Fruit fly (Drosophila melanogaster) whole organism, embryonic: ENCODE results near the gene Rab6.
A peak's percentile ranks its signal among the peaks of the same experiment; 100 is the strongest.

Source experiments
- B-H2 ChIP-seq: fragments of 200-800 bp; sonication (Bioruptor generic); optimal IDR thresholded peaks from 2 replicates; lab custom pipeline; 2018; ENCODE audit warnings: missing biosample characterization, mild to moderate bottlenecking, missing genetic modification characterization
- CG10366 ChIP-seq: fragments of 200-800 bp; sonication (Bioruptor generic); IDR thresholded peaks from 2 replicates; pipeline ENCODE4 v1.3.6; 2022; ENCODE audit warnings: missing biosample characterization, missing genetic modification characterization
- CG12155 ChIP-seq: fragments of 200-800 bp; sonication (Bioruptor generic); optimal IDR thresholded peaks from 3 replicates; lab custom pipeline; 2016; ENCODE audit warnings: missing biosample characterization, missing genetic modification characterization
- CG12299 ChIP-seq: fragments of 200-800 bp; sonication (Bioruptor generic); optimal IDR thresholded peaks from 2 replicates; lab custom pipeline; 2018; ENCODE audit warnings: missing biosample characterization, mild to moderate bottlenecking, missing genetic modification characterization
- CG1529 ChIP-seq: fragments of 200-800 bp; sonication (Bioruptor generic); optimal IDR thresholded peaks from 3 replicates; lab custom pipeline; 2018; ENCODE audit warnings: missing biosample characterization, missing genetic modification characterization
- CG17385 ChIP-seq: fragments of 200-800 bp; sonication (Bioruptor generic); optimal IDR thresholded peaks from 3 replicates; lab custom pipeline; 2018; ENCODE audit warnings: missing biosample characterization, mild to moderate bottlenecking, missing genetic modification characterization
- CG18262 ChIP-seq: fragments of 200-800 bp; optimal IDR thresholded peaks from 3 replicates; lab custom pipeline; 2019; ENCODE audit warnings: missing biosample characterization, mild to moderate bottlenecking, missing genetic modification characterization, moderate library complexity
- CG1832 ChIP-seq: fragments of 200-800 bp; sonication (Bioruptor generic); optimal IDR thresholded peaks from 2 replicates; lab custom pipeline; 2017; ENCODE audit warnings: missing biosample characterization, mild to moderate bottlenecking, missing genetic modification characterization, inconsistent platforms
- CG2129 ChIP-seq: fragments of 200-800 bp; sonication (Bioruptor generic); IDR thresholded peaks from 2 replicates; pipeline ENCODE4 v1.3.6; 2022; ENCODE audit warnings: missing biosample characterization, missing genetic modification characterization; ENCODE audit not compliant: partially characterized antibody
- CG3065 ChIP-seq: fragments of 200-800 bp; sonication (Bioruptor generic); optimal IDR thresholded peaks from 2 replicates; lab custom pipeline; 2016; ENCODE audit warnings: missing biosample characterization, missing genetic modification characterization
- CG4424 ChIP-seq: fragments of 200-800 bp; sonication (Bioruptor generic); optimal IDR thresholded peaks from 3 replicates; lab custom pipeline; 2016; ENCODE audit warnings: missing biosample characterization, missing genetic modification characterization
- CG4617 ChIP-seq: fragments of 200-800 bp; sonication (Bioruptor generic); optimal IDR thresholded peaks from 3 replicates; lab custom pipeline; 2016; ENCODE audit warnings: missing biosample characterization, missing genetic modification characterization, borderline replicate concordance
- CG6272 ChIP-seq: fragments of 200-800 bp; sonication (Bioruptor generic); IDR thresholded peaks from 2 replicates; pipeline ENCODE4 v1.3.6; 2022; ENCODE audit warnings: missing biosample characterization, missing genetic modification characterization
- CG8359 ChIP-seq: fragments of 200-800 bp; sonication (Bioruptor generic); optimal IDR thresholded peaks from 2 replicates; lab custom pipeline; 2017; ENCODE audit warnings: missing biosample characterization, mild to moderate bottlenecking, missing genetic modification characterization, borderline replicate concordance
- Camta ChIP-seq: fragments of 200-800 bp; sonication (Bioruptor generic); optimal IDR thresholded peaks from 2 replicates; lab custom pipeline; 2016; ENCODE audit warnings: missing biosample characterization, missing genetic modification characterization
- CoRest ChIP-seq: fragments of 200-800 bp; sonication (Bioruptor generic); optimal IDR thresholded peaks from 3 replicates; lab custom pipeline; 2018; ENCODE audit warnings: missing biosample characterization, mild to moderate bottlenecking, missing genetic modification characterization, moderate library complexity
- D ChIP-seq, 2 experiments: fragments of 200-800 bp in 1 of 2; fragments of >200 bp in 1 of 2; sonication (Bioruptor generic) in 1 of 2; optimal IDR thresholded peaks; 2 replicates in 1 of 2; 3 replicates in 1 of 2; lab custom pipeline; 2017; ENCODE audit warnings: mild to moderate bottlenecking in 1 of 2, missing biosample characterization in 1 of 2, missing genetic modification characterization in 1 of 2, missing genetic modification reagents in 1 of 2
- Dp ChIP-seq: fragments of 200-800 bp; sonication (Bioruptor generic); optimal IDR thresholded peaks from 2 replicates; lab custom pipeline; 2018; ENCODE audit warnings: missing biosample characterization, mild to moderate bottlenecking, missing genetic modification characterization, moderate library complexity
- Dref ChIP-seq: fragments of 200-800 bp; sonication (Bioruptor generic); IDR thresholded peaks from 2 replicates; pipeline ENCODE4 v1.3.6; 2022; ENCODE audit warnings: missing biosample characterization, missing genetic modification characterization
- Hmr ChIP-seq: fragments of 200-800 bp; sonication (Bioruptor generic); optimal IDR thresholded peaks from 3 replicates; lab custom pipeline; 2017; ENCODE audit warnings: mild to moderate bottlenecking, missing biosample characterization, missing genetic modification reagents, missing genetic modification characterization
- Hmx ChIP-seq: fragments of 200-800 bp; sonication (Bioruptor generic); optimal IDR thresholded peaks from 2 replicates; lab custom pipeline; 2016; ENCODE audit warnings: missing biosample characterization, missing genetic modification characterization
- Ptx1 ChIP-seq: fragments of 200-800 bp; sonication (Bioruptor generic); IDR thresholded peaks from 2 replicates; pipeline ENCODE4 v1.3.6; 2022; ENCODE audit warnings: missing biosample characterization, missing genetic modification characterization
- Spps ChIP-seq: fragments of 200-800 bp; sonication (Bioruptor generic); optimal IDR thresholded peaks from 2 replicates; lab custom pipeline; 2018; ENCODE audit warnings: missing biosample characterization, mild to moderate bottlenecking, missing genetic modification characterization
- Sry-δ ChIP-seq: fragments of 200-800 bp; sonication (Bioruptor generic); optimal IDR thresholded peaks from 2 replicates; lab custom pipeline; 2016; ENCODE audit warnings: missing biosample characterization, missing genetic modification characterization
- Tbp ChIP-seq: fragments of >200 bp; optimal IDR thresholded peaks from 2 replicates; lab custom pipeline; 2018; ENCODE audit warnings: missing biosample characterization, missing genetic modification characterization
- amos ChIP-seq: fragments of 200-800 bp; sonication (Bioruptor generic); IDR thresholded peaks from 2 replicates; pipeline ENCODE4 v1.3.6; 2022; ENCODE audit warnings: missing biosample characterization, missing genetic modification characterization; ENCODE audit not compliant: partially characterized antibody
- ap ChIP-seq: fragments of 200-800 bp; sonication (Bioruptor generic); IDR thresholded peaks from 2 replicates; pipeline ENCODE4 v1.3.6; 2022; ENCODE audit warnings: missing biosample characterization, missing genetic modification characterization
- chm ChIP-seq: fragments of 200-800 bp; sonication (Bioruptor generic); IDR thresholded peaks from 2 replicates; pipeline ENCODE4 v1.3.6; 2022; ENCODE audit warnings: missing biosample characterization, missing genetic modification characterization
- danr ChIP-seq: fragments of 200-800 bp; sonication (Bioruptor generic); IDR thresholded peaks from 2 replicates; pipeline ENCODE4 v1.3.6; 2022; ENCODE audit warnings: missing biosample characterization, missing genetic modification characterization
- disco-r ChIP-seq: fragments of 200-800 bp; sonication (Bioruptor generic); optimal IDR thresholded peaks from 2 replicates; lab custom pipeline; 2016; ENCODE audit warnings: missing biosample characterization, missing genetic modification characterization
- dysf ChIP-seq: fragments of 200-800 bp; sonication (Bioruptor generic); IDR thresholded peaks from 3 replicates; pipeline ENCODE4 v1.3.6; 2022; ENCODE audit warnings: missing biosample characterization, missing genetic modification characterization
- ewg ChIP-seq: fragments of 200-800 bp; sonication (Bioruptor generic); optimal IDR thresholded peaks from 3 replicates; lab custom pipeline; 2017; ENCODE audit warnings: mild to moderate bottlenecking, missing biosample characterization, missing genetic modification reagents, missing genetic modification characterization
- fru ChIP-seq: fragments of >200 bp; optimal IDR thresholded peaks from 2 replicates; lab custom pipeline; 2017
- gcm2 ChIP-seq: fragments of 200-800 bp; sonication (Bioruptor generic); optimal IDR thresholded peaks from 2 replicates; lab custom pipeline; 2016; ENCODE audit warnings: missing biosample characterization, missing genetic modification characterization
- gsb-n ChIP-seq: fragments of 200-800 bp; sonication (Bioruptor generic); optimal IDR thresholded peaks from 3 replicates; lab custom pipeline; 2018; ENCODE audit warnings: missing biosample characterization, mild to moderate bottlenecking, missing genetic modification characterization
- ham ChIP-seq: fragments of 200-800 bp; sonication (Bioruptor generic); IDR thresholded peaks from 2 replicates; pipeline ENCODE4 v1.3.6; 2022; ENCODE audit warnings: missing biosample characterization, missing genetic modification characterization
- hth ChIP-seq: fragments of >200 bp; optimal IDR thresholded peaks from 2 replicates; lab custom pipeline; 2017; ENCODE audit warnings: inconsistent platforms
- lab ChIP-seq: fragments of 200-800 bp; sonication (Bioruptor generic); optimal IDR thresholded peaks from 3 replicates; lab custom pipeline; 2017; ENCODE audit warnings: missing biosample characterization, missing genetic modification characterization, mild to moderate bottlenecking, moderate library complexity, missing genetic modification reagents
- lmd ChIP-seq: fragments of 200-800 bp; sonication (Bioruptor generic); IDR thresholded peaks from 2 replicates; pipeline ENCODE4 v1.3.6; 2022; ENCODE audit warnings: missing biosample characterization, missing genetic modification characterization
- luna ChIP-seq: fragments of 200-800 bp; sonication (Bioruptor generic); optimal IDR thresholded peaks from 2 replicates; lab custom pipeline; 2016; ENCODE audit warnings: missing biosample characterization, missing genetic modification characterization
- nau ChIP-seq: fragments of 200-800 bp; sonication (Bioruptor generic); optimal IDR thresholded peaks from 3 replicates; lab custom pipeline; 2017; ENCODE audit warnings: missing biosample characterization, mild to moderate bottlenecking, missing genetic modification characterization, missing genetic modification reagents
- nerfin-2 ChIP-seq: fragments of 200-800 bp; sonication (Bioruptor generic); IDR thresholded peaks from 2 replicates; pipeline ENCODE4 v1.3.6; 2022; ENCODE audit warnings: missing biosample characterization, missing genetic modification characterization; ENCODE audit not compliant: partially characterized antibody
- pb ChIP-seq: fragments of 200-800 bp; sonication (Bioruptor generic); optimal IDR thresholded peaks from 3 replicates; lab custom pipeline; 2016; ENCODE audit warnings: missing biosample characterization, missing genetic modification characterization
- ranshi ChIP-seq: fragments of 200-800 bp; sonication (Bioruptor generic); IDR thresholded peaks from 2 replicates; pipeline ENCODE4 v1.3.6; 2022; ENCODE audit warnings: missing biosample characterization, missing genetic modification characterization
- ro ChIP-seq: fragments of 200-800 bp; sonication (Bioruptor generic); IDR thresholded peaks from 2 replicates; pipeline ENCODE4 v1.3.6; 2022; ENCODE audit warnings: missing biosample characterization, missing genetic modification characterization
- sens ChIP-seq: fragments of 200-800 bp; sonication (Bioruptor generic); peaks from one replicate; lab custom pipeline; 2016; ENCODE audit warnings: missing biosample characterization, missing genetic modification characterization
- sisA ChIP-seq: fragments of 200-800 bp; sonication (Bioruptor generic); IDR thresholded peaks from 2 replicates; pipeline ENCODE4 v1.3.6; 2022; ENCODE audit warnings: missing biosample characterization, missing genetic modification characterization
- so ChIP-seq: fragments of 200-800 bp; sonication (Bioruptor generic); IDR thresholded peaks from 3 replicates; pipeline ENCODE4 v1.3.6; 2022; ENCODE audit warnings: missing biosample characterization, missing genetic modification characterization
- toy ChIP-seq: fragments of 200-800 bp; sonication (Bioruptor generic); IDR thresholded peaks from 2 replicates; pipeline ENCODE4 v1.3.6; 2022; ENCODE audit warnings: missing biosample characterization, missing genetic modification characterization
- trem ChIP-seq: fragments of 200-800 bp; optimal IDR thresholded peaks from 3 replicates; lab custom pipeline; 2019; ENCODE audit warnings: missing biosample characterization, mild to moderate bottlenecking, missing genetic modification characterization, moderate library complexity
- vnd ChIP-seq: fragments of 200-800 bp; sonication (Bioruptor generic); IDR thresholded peaks from 3 replicates; pipeline ENCODE4 v1.3.6; 2022; ENCODE audit warnings: missing biosample characterization, missing genetic modification characterization; ENCODE audit not compliant: partially characterized antibody
- vvl ChIP-seq: fragments of 200-800 bp; sonication (Bioruptor generic); IDR thresholded peaks from 2 replicates; pipeline ENCODE4 v1.3.6; 2022; ENCODE audit warnings: missing biosample characterization, missing genetic modification characterization

The Rab6 gene

dm6 chr2L:12075850-12076249 lies 33.1 kb downstream of the Rab6 start, which contains the start of gene CG14947 (continued):
- TF ChIP-seq sens (GFP tag; lab: Kevin White, UChicago) (peak; percentile 75), Dp (GFP tag; lab: Kevin White, UChicago) (no peak), luna (GFP tag; lab: Kevin White, UChicago) (no peak), CG1529 (GFP tag; lab: Kevin White, UChicago) (no peak), CG12299 (tag; lab: Kevin White, UChicago) (no peak), CG17385 (peak; percentile 59), CG4424 (GFP tag; lab: Kevin White, UChicago) (no peak), CG2129 (GFP tag; lab: Robert Waterston, UW) (no peak), Sry-δ (GFP tag; lab: Kevin White, UChicago) (no peak), lmd (GFP tag; lab: Robert Waterston, UW) (no peak), Dref (GFP tag; lab: Robert Waterston, UW) (no peak), chm (GFP tag; lab: Robert Waterston, UW) (0 out of 2 replicates have a peak, but pooled peaks have one; percentile 40), danr (GFP tag; lab: Robert Waterston, UW) (no peak), CG10366 (GFP tag; lab: Robert Waterston, UW) (no peak), amos (no peak), gsb-n (tag; lab: Kevin White, UChicago) (peak; percentile 27), pb (GFP tag; lab: Kevin White, UChicago) (no peak), Tbp (GFP tag; lab: Kevin White, UChicago) (no peak), disco-r (GFP tag; lab: Kevin White, UChicago) (no peak), CG18262 (no peak), CoRest (tag; lab: Kevin White, UChicago) (no peak), Hmx (GFP tag; lab: Kevin White, UChicago) (no peak), vnd (GFP tag; lab: Robert Waterston, UW) (no peak), ap (GFP tag; lab: Robert Waterston, UW) (peak; percentile 27; the same call in 1 of the 2 replicates), lab (peak; percentile 11), trem (tag; lab: Kevin White, UChicago) (no peak), Ptx1 (GFP tag; lab: Robert Waterston, UW) (0 out of 2 replicates have a peak, but pooled peaks have one; percentile 18), ham (GFP tag; lab: Robert Waterston, UW) (no peak), CG3065 (GFP tag; lab: Kevin White, UChicago) (no peak), ro (no peak), CG4617 (GFP tag; lab: Kevin White, UChicago) (no peak), toy (no peak), nerfin-2 (GFP tag; lab: Robert Waterston, UW) (no peak), Camta (no peak), vvl (GFP tag; lab: Robert Waterston, UW) (no peak), fru (lab: Kevin White, UChicago) (no peak), gcm2 (no peak), so (GFP tag; lab: Robert Waterston, UW) (no peak), ewg (no peak), CG1832 (no peak), hth (no peak), sisA (no peak), Hmr (no peak), CG6272 (GFP tag; lab: Robert Waterston, UW) (no peak), CG8359 (GFP tag; lab: Kevin White, UChicago) (no peak), CG12155 (GFP tag; lab: Kevin White, UChicago) (no peak), B-H2 (no peak), Spps (tag; lab: Kevin White, UChicago) (no peak), dysf (GFP tag; lab: Robert Waterston, UW) (no peak), ranshi (GFP tag; lab: Robert Waterston, UW) (no peak), nau (GFP tag; lab: Kevin White, UChicago) (no peak), D (optimal IDR thresholded peaks at IDR 0.05; lab: Kevin White, UChicago) (no peak), D (GFP tag; optimal IDR thresholded peaks at IDR 0.05; lab: Kevin White, UChicago) (no peak)
